Fruit fly (Drosophila melanogaster) S2 (cell line): ENCODE data around the gene CG42232.

Experiments
- CG8478 ChIP-seq: fragments of >200 bp; optimal IDR thresholded peaks from 2 replicates; lab custom pipeline; 2018
- CTCF ChIP-seq, 2 experiments: fragments of >200 bp; optimal IDR thresholded peaks; 2 replicates each; lab custom pipeline; 2018

- TF ChIP-seq CG8478 (lab: Kevin White, UChicago) (no peak), CTCF (optimal IDR thresholded peaks at IDR 0.05; lab: Kevin White, UChicago) (no peak)
These were observed 48.7 kb upstream of the CG42232 start for dm6 chr3R:16518150-16518662.
